Fruit fly (Drosophila melanogaster): ENCODE results near the gene Traf4.
A peak's percentile ranks its signal among the peaks of the same experiment; 100 is the strongest.

dm6 chr2L:4348545-4348944, 13.2 kb upstream of the Traf4 start:
- TF ChIP-seq Ets98B (GFP tag; IDR thresholded peaks at IDR 0.05) (peak; percentile 52), CG10348 (GFP tag; IDR thresholded peaks at IDR 0.05) (no peak)
